Worm (Caenorhabditis elegans) whole organism, L4 larva: Measurements from ENCODE around the gene inft-2.

Experiments
- F10B5.3 ChIP-seq: sonication (generic microtip); optimal IDR thresholded peaks from 2 replicates; lab custom pipeline; 2016; ENCODE audit warnings: mild to moderate bottlenecking, missing genetic modification characterization, missing compliant biosample characterization
- F26F4.8 ChIP-seq: fragments of 200-800 bp; sonication (Bioruptor generic); conservative IDR thresholded peaks from 2 replicates; pipeline ENCODE4 v1.3.6; 2022; ENCODE audit warnings: missing genetic modification characterization, missing compliant biosample characterization
- F37D6.2 ChIP-seq: sonication (generic microtip); optimal IDR thresholded peaks from 2 replicates; lab custom pipeline; 2016; ENCODE audit warnings: mild to moderate bottlenecking, missing genetic modification characterization, missing compliant biosample characterization
- F44E2.7 ChIP-seq: fragments of 200-800 bp; sonication (Bioruptor generic); IDR thresholded peaks from 2 replicates; pipeline ENCODE4 v2.1.2; 2022; ENCODE audit warnings: missing genetic modification characterization, missing compliant biosample characterization
- F49E8.2 ChIP-seq: sonication (generic microtip); optimal IDR thresholded peaks from 2 replicates; lab custom pipeline; 2016; ENCODE audit warnings: missing compliant biosample characterization, mild to moderate bottlenecking, missing genetic modification characterization, borderline replicate concordance
- R02D3.7 ChIP-seq: fragments of 150-350 bp; sonication (generic microtip); optimal IDR thresholded peaks from 3 replicates; lab custom pipeline; 2014; ENCODE audit warnings: missing biosample characterization, missing genetic modification characterization
- T20F7.1 ChIP-seq: fragments of 200-800 bp; sonication (Bioruptor generic); optimal IDR thresholded peaks from 2 replicates; lab custom pipeline; 2018; ENCODE audit warnings: mild to moderate bottlenecking, missing genetic modification characterization, missing compliant biosample characterization
- Y48G9A.11 ChIP-seq: fragments of 200-800 bp; sonication (Bioruptor generic); IDR thresholded peaks from 2 replicates; pipeline ENCODE4 v1.3.6; 2022; ENCODE audit warnings: missing genetic modification reagents, missing genetic modification characterization, missing compliant biosample characterization
- Y5F2A.4 ChIP-seq: fragments of 200-800 bp; sonication (Bioruptor generic); optimal IDR thresholded peaks from 2 replicates; lab custom pipeline; 2018; ENCODE audit warnings: mild to moderate bottlenecking, missing genetic modification characterization, missing compliant biosample characterization
- Y75B8A.6 ChIP-seq: fragments of 200-800 bp; sonication (Bioruptor generic); IDR thresholded peaks from 2 replicates; pipeline ENCODE4 v1.3.6; 2022; ENCODE audit warnings: missing genetic modification reagents, missing genetic modification characterization, missing compliant biosample characterization
- attf-4 ChIP-seq: sonication (generic microtip); optimal IDR thresholded peaks from 3 replicates; lab custom pipeline; 2017; ENCODE audit warnings: missing biosample characterization, missing genetic modification characterization
- ceh-28 ChIP-seq: fragments of 150-350 bp; optimal IDR thresholded peaks from 2 replicates; lab custom pipeline; 2014; ENCODE audit warnings: missing biosample characterization, missing genetic modification reagents, missing genetic modification characterization
- ceh-32 ChIP-seq: sonication (generic microtip); optimal IDR thresholded peaks from 2 replicates; lab custom pipeline; 2016; ENCODE audit warnings: mild to moderate bottlenecking, missing genetic modification characterization, missing compliant biosample characterization; ENCODE audit not compliant: poor library complexity
- ceh-62 ChIP-seq: sonication (generic microtip); optimal IDR thresholded peaks from 2 replicates; lab custom pipeline; 2017; ENCODE audit warnings: missing biosample characterization, missing genetic modification characterization
- ceh-82 ChIP-seq: sonication (generic microtip); optimal IDR thresholded peaks from 2 replicates; lab custom pipeline; 2017; ENCODE audit warnings: missing biosample characterization, missing genetic modification characterization
- ces-1 ChIP-seq: fragments of 150-350 bp; sonication (generic microtip); optimal IDR thresholded peaks from 4 replicates; lab custom pipeline; 2014; ENCODE audit warnings: missing biosample characterization, missing genetic modification reagents, missing genetic modification characterization
- daf-12 ChIP-seq: fragments of 150-350 bp; optimal IDR thresholded peaks from 2 replicates; lab custom pipeline; 2014; ENCODE audit warnings: missing biosample characterization, missing genetic modification reagents, missing genetic modification characterization
- daf-16 ChIP-seq, 3 experiments: sonication (generic microtip); optimal IDR thresholded peaks; 2 replicates each; lab custom pipeline; 2016 to 2017; ENCODE audit warnings: missing genetic modification characterization in 3 of 3, missing genetic modification reagents in 3 of 3, mild to moderate bottlenecking in 2 of 3, missing compliant biosample characterization in 2 of 3, missing biosample characterization in 1 of 3, moderate library complexity in 1 of 3
- daf-19 ChIP-seq: fragments of 200-800 bp; sonication (Bioruptor generic); conservative IDR thresholded peaks from 2 replicates; pipeline ENCODE4 v1.3.6; 2022; ENCODE audit warnings: missing genetic modification characterization, missing compliant biosample characterization
- dmd-6 ChIP-seq: fragments of 200-800 bp; sonication (Bioruptor generic); IDR thresholded peaks from 2 replicates; pipeline ENCODE4 v1.3.6; 2022; ENCODE audit warnings: missing genetic modification reagents, missing genetic modification characterization, missing compliant biosample characterization
- dmd-8 ChIP-seq: fragments of 200-800 bp; sonication (Bioruptor generic); IDR thresholded peaks from 2 replicates; pipeline ENCODE4 v1.3.6; 2022; ENCODE audit warnings: missing genetic modification characterization, missing compliant biosample characterization
- duxl-1 ChIP-seq: sonication (generic microtip); optimal IDR thresholded peaks from 2 replicates; lab custom pipeline; 2016; ENCODE audit warnings: mild to moderate bottlenecking, missing genetic modification characterization, moderate library complexity, missing compliant biosample characterization; ENCODE audit not compliant: poor library complexity
- egl-27 ChIP-seq: sonication (generic microtip); optimal IDR thresholded peaks from 3 replicates; lab custom pipeline; 2017; ENCODE audit warnings: missing biosample characterization, missing genetic modification reagents, missing genetic modification characterization
- fkh-10 ChIP-seq: fragments of 150-350 bp; optimal IDR thresholded peaks from 2 replicates; lab custom pipeline; 2014; ENCODE audit warnings: missing biosample characterization, missing genetic modification reagents, missing genetic modification characterization
- fos-1 ChIP-seq: fragments of 150-350 bp; optimal IDR thresholded peaks from 2 replicates; lab custom pipeline; 2014; ENCODE audit warnings: missing biosample characterization, missing genetic modification characterization
- gei-8 ChIP-seq: fragments of 200-800 bp; sonication (Bioruptor generic); optimal IDR thresholded peaks from 2 replicates; lab custom pipeline; 2018; ENCODE audit warnings: mild to moderate bottlenecking, missing genetic modification characterization, missing compliant biosample characterization
- hmg-1.1 ChIP-seq: fragments of 200-800 bp; sonication (Bioruptor generic); IDR thresholded peaks from 2 replicates; pipeline ENCODE4 v1.3.6; 2022; ENCODE audit warnings: missing genetic modification reagents, missing genetic modification characterization, missing compliant biosample characterization
- lin-1 ChIP-seq: fragments of 200-800 bp; sonication (Bioruptor generic); IDR thresholded peaks from 2 replicates; pipeline ENCODE4 v1.3.6; 2022; ENCODE audit warnings: missing genetic modification reagents, missing genetic modification characterization, missing compliant biosample characterization
- lin-15B ChIP-seq: fragments of 150-350 bp; sonication (generic microtip); optimal IDR thresholded peaks from 3 replicates; lab custom pipeline; 2014; ENCODE audit warnings: missing biosample characterization, missing genetic modification characterization
- lin-29 ChIP-seq: fragments of 200-800 bp; sonication (Bioruptor generic); IDR thresholded peaks from 2 replicates; pipeline ENCODE4 v1.3.6; 2022; ENCODE audit warnings: missing genetic modification reagents, missing genetic modification characterization, missing compliant biosample characterization
- lin-39 ChIP-seq: fragments of 150-350 bp; optimal IDR thresholded peaks from 2 replicates; lab custom pipeline; 2014; ENCODE audit warnings: missing biosample characterization, missing genetic modification reagents, missing genetic modification characterization
- madf-9 ChIP-seq: fragments of 200-800 bp; sonication (Bioruptor generic); conservative IDR thresholded peaks from 2 replicates; pipeline ENCODE4 v1.3.6; 2022; ENCODE audit warnings: missing genetic modification reagents, missing genetic modification characterization, missing compliant biosample characterization
- mep-1 ChIP-seq: fragments of 150-350 bp; sonication (generic microtip); optimal IDR thresholded peaks from 3 replicates; lab custom pipeline; 2014; ENCODE audit warnings: missing biosample characterization, missing genetic modification characterization
- mes-2 ChIP-seq: sonication (generic microtip); optimal IDR thresholded peaks from 2 replicates; lab custom pipeline; 2016; ENCODE audit warnings: missing genotype, mild to moderate bottlenecking, missing genetic modification characterization, missing compliant biosample characterization; ENCODE audit not compliant: poor library complexity, severe bottlenecking
- mxl-2 ChIP-seq: fragments of 200-800 bp; sonication (Bioruptor generic); conservative IDR thresholded peaks from 2 replicates; pipeline ENCODE4 v1.3.6; 2022; ENCODE audit warnings: missing genetic modification reagents, missing genetic modification characterization, missing compliant biosample characterization
- nhr-10 ChIP-seq: fragments of 150-350 bp; optimal IDR thresholded peaks from 2 replicates; lab custom pipeline; 2014; ENCODE audit warnings: missing biosample characterization, missing genetic modification characterization
- nhr-102 ChIP-seq: sonication (generic microtip); optimal IDR thresholded peaks from 2 replicates; lab custom pipeline; 2016; ENCODE audit warnings: mild to moderate bottlenecking, missing genetic modification characterization, moderate library complexity, missing compliant biosample characterization
- nhr-28 ChIP-seq: fragments of 150-350 bp; optimal IDR thresholded peaks from 2 replicates; lab custom pipeline; 2014; ENCODE audit warnings: missing biosample characterization, missing genetic modification characterization
- nhr-41 ChIP-seq: fragments of 200-800 bp; sonication (Bioruptor generic); IDR thresholded peaks from 2 replicates; pipeline ENCODE4 v1.3.6; 2022; ENCODE audit warnings: missing genetic modification reagents, missing genetic modification characterization, missing compliant biosample characterization
- nhr-6 ChIP-seq: fragments of 150-350 bp; optimal IDR thresholded peaks from 2 replicates; lab custom pipeline; 2014; ENCODE audit warnings: missing biosample characterization, missing genetic modification characterization
- pqm-1 ChIP-seq: sonication (generic microtip); optimal IDR thresholded peaks from 2 replicates; lab custom pipeline; 2017; ENCODE audit warnings: missing biosample characterization, missing genetic modification characterization
- sdz-12 ChIP-seq: fragments of 200-800 bp; sonication (Bioruptor generic); optimal IDR thresholded peaks from 2 replicates; lab custom pipeline; 2018; ENCODE audit warnings: mild to moderate bottlenecking, missing genetic modification characterization, missing compliant biosample characterization
- skn-1 ChIP-seq: fragments of 150-350 bp; optimal IDR thresholded peaks from 2 replicates; lab custom pipeline; 2014; ENCODE audit warnings: missing biosample characterization, missing genetic modification characterization
- snpc-1.2 ChIP-seq: fragments of 200-800 bp; sonication (Bioruptor generic); IDR thresholded peaks from 2 replicates; pipeline ENCODE4 v1.3.6; 2022; ENCODE audit warnings: missing genetic modification reagents, missing genetic modification characterization, missing compliant biosample characterization
- snpc-4 ChIP-seq: fragments of 150-350 bp; optimal IDR thresholded peaks from 2 replicates; lab custom pipeline; 2014; ENCODE audit warnings: missing biosample characterization, missing genetic modification characterization
- tag-97 ChIP-seq: fragments of 200-800 bp; sonication (Bioruptor generic); IDR thresholded peaks from 2 replicates; pipeline ENCODE4 v1.3.6; 2022; ENCODE audit warnings: missing genetic modification characterization, missing compliant biosample characterization
- zag-1 ChIP-seq: fragments of 150-350 bp; optimal IDR thresholded peaks from 2 replicates; lab custom pipeline; 2014; ENCODE audit warnings: missing biosample characterization, missing genetic modification characterization
- zfp-2 ChIP-seq: sonication (generic microtip); optimal IDR thresholded peaks from 2 replicates; lab custom pipeline; 2016; ENCODE audit warnings: mild to moderate bottlenecking, missing genetic modification characterization, missing compliant biosample characterization
- zfp-3 ChIP-seq: fragments of 200-800 bp; sonication (Bioruptor generic); conservative IDR thresholded peaks from 2 replicates; pipeline ENCODE4 v1.3.6; 2022; ENCODE audit warnings: missing genetic modification reagents, missing genetic modification characterization, missing compliant biosample characterization
- zip-11 ChIP-seq: fragments of 200-800 bp; sonication (Bioruptor generic); IDR thresholded peaks from 2 replicates; pipeline ENCODE4 v1.3.6; 2022; ENCODE audit warnings: missing genetic modification characterization, missing compliant biosample characterization
- ztf-11 ChIP-seq: fragments of 150-350 bp; optimal IDR thresholded peaks from 2 replicates; lab custom pipeline; 2014; ENCODE audit warnings: missing biosample characterization, missing genetic modification characterization
- ztf-7 ChIP-seq: fragments of 150-350 bp; optimal IDR thresholded peaks from 2 replicates; lab custom pipeline; 2014; ENCODE audit warnings: missing biosample characterization, missing genetic modification characterization

Gene inft-2

ce11 chrV:13011904-13012303 is 9.8 kb downstream of the inft-2 start (continued):
- TF ChIP-seq ceh-62 (tag; lab: Kevin White, UChicago): no peak
- no peak for TF ChIP-seq gei-8 (GFP tag; lab: Kevin White, UChicago)
- TF ChIP-seq F26F4.8 (GFP tag; lab: Robert Waterston, UW): no peak
- TF ChIP-seq ceh-32 (tag; lab: Kevin White, UChicago): no peak
- TF ChIP-seq ceh-28 (tag; lab: Kevin White, UChicago): no peak
- no peak for TF ChIP-seq fos-1
- no peak for TF ChIP-seq F49E8.2 (tag; lab: Kevin White, UChicago)
- no peak for TF ChIP-seq Y48G9A.11
- no peak for TF ChIP-seq tag-97 (GFP tag; lab: Robert Waterston, UW)
- TF ChIP-seq Y5F2A.4 (GFP tag; lab: Kevin White, UChicago): no peak
- TF ChIP-seq hmg-1.1: no peak
- TF ChIP-seq lin-29 (GFP tag; lab: Robert Waterston, UW): no peak
- TF ChIP-seq F37D6.2 (tag; lab: Kevin White, UChicago): no peak
- TF ChIP-seq lin-39 (tag; lab: Kevin White, UChicago): no peak
- TF ChIP-seq F44E2.7 (GFP tag; lab: Robert Waterston, UW): no peak
- TF ChIP-seq mes-2: peak; percentile 2
- TF ChIP-seq daf-16 (GFP tag; optimal IDR thresholded peaks at IDR 0.05; lab: Kevin White, UChicago): peak in 1 of 2 experiments; percentile 53
- TF ChIP-seq daf-16 (tag; optimal IDR thresholded peaks at IDR 0.05; lab: Kevin White, UChicago): peak; percentile 89
- TF ChIP-seq ztf-7 (tag; lab: Kevin White, UChicago): no peak
- no peak for TF ChIP-seq daf-12 (tag; lab: Kevin White, UChicago)
- no peak for TF ChIP-seq zfp-3
- TF ChIP-seq dmd-6: peak; percentile 92
- TF ChIP-seq dmd-8: no peak
- no peak for TF ChIP-seq lin-15B
- TF ChIP-seq zfp-2: no peak
- TF ChIP-seq zip-11 (GFP tag; lab: Robert Waterston, UW): no peak
- no peak for TF ChIP-seq sdz-12 (GFP tag; lab: Kevin White, UChicago)
- no peak for TF ChIP-seq egl-27
- TF ChIP-seq R02D3.7: no peak
- TF ChIP-seq lin-1: no peak
- TF ChIP-seq mep-1 (tag; lab: Kevin White, UChicago): no peak
- TF ChIP-seq F10B5.3: no peak
- peak; percentile 80 for TF ChIP-seq nhr-102
- no peak for TF ChIP-seq ceh-82 (tag; lab: Kevin White, UChicago)
- no peak for TF ChIP-seq madf-9 (GFP tag; lab: Robert Waterston, UW)
- no peak for TF ChIP-seq zag-1 (tag; lab: Kevin White, UChicago)
- no peak for TF ChIP-seq ces-1 (GFP tag; lab: Kevin White, UChicago)
- TF ChIP-seq nhr-28 (tag; lab: Kevin White, UChicago): peak; percentile 36
- no peak for TF ChIP-seq ztf-11 (tag; lab: Kevin White, UChicago)
- no peak for TF ChIP-seq daf-19
- no peak for TF ChIP-seq duxl-1
- TF ChIP-seq skn-1 (tag; lab: Kevin White, UChicago): no peak
- no peak for TF ChIP-seq mxl-2
- TF ChIP-seq snpc-1.2: no peak
- peak; percentile 52 for TF ChIP-seq T20F7.1 (GFP tag; lab: Kevin White, UChicago)
- no peak for TF ChIP-seq Y75B8A.6 (GFP tag; lab: Robert Waterston, UW)
- no peak for TF ChIP-seq fkh-10
- no peak for TF ChIP-seq attf-4 (tag; lab: Kevin White, UChicago)
- peak; percentile 5 for TF ChIP-seq pqm-1 (tag; lab: Kevin White, UChicago)
- TF ChIP-seq snpc-4 (tag; lab: Kevin White, UChicago): no peak
- TF ChIP-seq nhr-41 (GFP tag; lab: Robert Waterston, UW): no peak
- TF ChIP-seq nhr-6 (tag; lab: Kevin White, UChicago): no peak
- no peak for TF ChIP-seq nhr-10 (tag; lab: Kevin White, UChicago)
